Fruit fly (Drosophila melanogaster): Measurements from ENCODE around the gene CG42564.

The CG42564 gene

DNA sequence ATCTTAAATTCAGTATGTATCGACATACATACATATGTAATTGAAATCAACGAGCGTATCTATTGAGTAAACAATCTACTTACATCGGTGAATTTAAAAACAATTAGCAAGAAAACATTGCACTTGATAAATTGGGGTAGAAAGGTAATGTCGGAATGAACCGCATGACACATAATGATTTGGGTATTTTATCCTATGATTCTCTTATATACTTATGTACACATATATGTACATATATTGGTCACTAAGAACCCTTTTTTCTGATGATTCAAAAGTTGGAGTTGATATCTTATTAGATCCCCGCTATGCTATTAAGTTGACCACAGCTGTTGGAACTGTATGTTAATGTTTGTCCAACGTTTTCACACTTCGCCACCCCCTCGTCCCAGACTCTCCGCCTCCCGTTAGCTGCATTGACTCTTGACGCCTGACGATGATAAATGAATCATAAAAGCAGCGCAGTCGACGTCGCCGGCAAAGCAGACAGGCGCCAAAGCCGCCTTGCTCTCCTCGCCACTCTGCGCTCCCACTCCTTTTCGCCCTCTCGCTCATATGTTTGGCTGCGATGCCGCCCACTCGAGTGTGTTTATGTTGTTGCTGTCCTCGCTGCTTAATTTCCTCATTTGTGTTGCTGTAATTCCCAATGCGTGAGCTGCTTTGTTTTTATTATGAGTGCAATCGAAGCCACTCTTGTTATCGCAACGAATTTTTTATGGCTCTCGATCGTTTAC, 21.2 kb upstream of the CG42564 start (continued):
- TF ChIP-seq CG17912 (GFP tag; optimal IDR thresholded peaks at IDR 0.05) (no peak), CG13624 (GFP tag; optimal IDR thresholded peaks at IDR 0.05) (no peak), CG6689 (GFP tag; IDR thresholded peaks at IDR 0.05) (peak; percentile 39; the same call in 1 of the 2 replicates), Tbp (GFP tag; optimal IDR thresholded peaks at IDR 0.05) (no peak), sob (GFP tag; IDR thresholded peaks at IDR 0.05) (no peak), CG31388 (GFP tag; optimal IDR thresholded peaks at IDR 0.05) (no peak), CG1832 (GFP tag; optimal IDR thresholded peaks at IDR 0.05) (no peak), Sry-δ (GFP tag; optimal IDR thresholded peaks at IDR 0.05) (no peak), Dref (GFP tag; IDR thresholded peaks at IDR 0.05) (no peak), pros (GFP tag; optimal IDR thresholded peaks at IDR 0.05) (peak; percentile 45), Sin3A (optimal IDR thresholded peaks at IDR 0.05) (no peak), CG6683 (GFP tag; optimal IDR thresholded peaks at IDR 0.05) (no peak), CG2129 (GFP tag; IDR thresholded peaks at IDR 0.05; ENCODE audit: partially characterized antibody) (no peak), pum (GFP tag; optimal IDR thresholded peaks at IDR 0.05) (no peak), shn (GFP tag; optimal IDR thresholded peaks at IDR 0.05) (no peak), CG43689 (GFP tag; IDR thresholded peaks at IDR 0.05) (no peak), gsb (GFP tag; IDR thresholded peaks at IDR 0.05) (no peak), CG6813 (GFP tag; optimal IDR thresholded peaks at IDR 0.05) (no peak), Blimp-1 (GFP tag; optimal IDR thresholded peaks at IDR 0.05) (peak; percentile 33), CG14441 (GFP tag; IDR thresholded peaks at IDR 0.05) (no peak), CG8290 (GFP tag; optimal IDR thresholded peaks at IDR 0.05) (no peak), CG8290 (tag; optimal IDR thresholded peaks at IDR 0.05) (no peak), Adf1 (GFP tag; IDR thresholded peaks at IDR 0.05) (peak; percentile 83), CG33557 (GFP tag; optimal IDR thresholded peaks at IDR 0.05) (no peak), CG15073 (GFP tag; optimal IDR thresholded peaks at IDR 0.05) (no peak), NfI (GFP tag; optimal IDR thresholded peaks at IDR 0.05) (peak; percentile 12), CG32532 (GFP tag; IDR thresholded peaks at IDR 0.05) (no peak), NFAT (GFP tag; IDR thresholded peaks at IDR 0.05) (no peak), ara (GFP tag; IDR thresholded peaks at IDR 0.05) (no peak), Optix (GFP tag; IDR thresholded peaks at IDR 0.05) (no peak), CG10366 (GFP tag; IDR thresholded peaks at IDR 0.05) (no peak), Ssrp (tag; optimal IDR thresholded peaks at IDR 0.05) (peak; percentile 33), Hr51 (GFP tag; optimal IDR thresholded peaks at IDR 0.05) (peak in 1 of 2 experiments; percentile 66), CG9932 (GFP tag; IDR thresholded peaks at IDR 0.05) (no peak), CG18599 (GFP tag; optimal IDR thresholded peaks at IDR 0.05) (no peak), CG32767 (GFP tag; IDR thresholded peaks at IDR 0.05) (no peak), CG10267 (tag; optimal IDR thresholded peaks at IDR 0.05) (peak; percentile 21), Hmx (GFP tag; optimal IDR thresholded peaks at IDR 0.05) (no peak), CG10321 (GFP tag; IDR thresholded peaks at IDR 0.05) (no peak), CG7357 (GFP tag; IDR thresholded peaks at IDR 0.05) (no peak), CG4730 (GFP tag; IDR thresholded peaks at IDR 0.05) (no peak), HLH3B (GFP tag; IDR thresholded peaks at IDR 0.05) (no peak), CG12391 (tag; optimal IDR thresholded peaks at IDR 0.05) (peak; percentile 50), knrl (GFP tag; IDR thresholded peaks at IDR 0.05; ENCODE audit: partially characterized antibody) (no peak), CG34376 (GFP tag; optimal IDR thresholded peaks at IDR 0.05) (no peak), CG11456 (GFP tag; IDR thresholded peaks at IDR 0.05) (no peak), CG8478 (optimal IDR thresholded peaks at IDR 0.05) (no peak), sna (GFP tag; IDR thresholded peaks at IDR 0.05; ENCODE audit: partially characterized antibody) (no peak), pb (GFP tag; optimal IDR thresholded peaks at IDR 0.05) (no peak), CG2889 (GFP tag; IDR thresholded peaks at IDR 0.05) (no peak), E2f2 (GFP tag; IDR thresholded peaks at IDR 0.05) (no peak), Lim3 (GFP tag; IDR thresholded peaks at IDR 0.05) (no peak)

All from whole organism, embryonic.